Fruit fly (Drosophila melanogaster) whole organism, embryonic: ENCODE data around the gene siz.

Experiments used
- Asciz ChIP-seq: fragments of 200-800 bp; sonication (Bioruptor generic); optimal IDR thresholded peaks from 2 replicates; lab custom pipeline; 2017; ENCODE audit warnings: missing biosample characterization, mild to moderate bottlenecking, missing genetic modification characterization, missing genetic modification reagents
- CG11504 ChIP-seq: fragments of 200-800 bp; sonication (Bioruptor generic); optimal IDR thresholded peaks from 3 replicates; lab custom pipeline; 2019; ENCODE audit warnings: missing biosample characterization, mild to moderate bottlenecking, missing genetic modification characterization, moderate library complexity
- CG12391 ChIP-seq: fragments of 200-800 bp; sonication (Bioruptor generic); optimal IDR thresholded peaks from 3 replicates; lab custom pipeline; 2018; ENCODE audit warnings: missing biosample characterization, mild to moderate bottlenecking, missing genetic modification characterization, moderate library complexity
- CG13296 ChIP-seq: fragments of 200-800 bp; sonication (Bioruptor generic); optimal IDR thresholded peaks from 3 replicates; lab custom pipeline; 2018; ENCODE audit warnings: missing biosample characterization, mild to moderate bottlenecking, missing genetic modification characterization
- CG13894 ChIP-seq: fragments of 200-800 bp; sonication (Bioruptor generic); optimal IDR thresholded peaks from 3 replicates; lab custom pipeline; 2018; ENCODE audit warnings: missing biosample characterization, mild to moderate bottlenecking, missing genetic modification characterization, moderate library complexity
- CG14014 ChIP-seq: fragments of 200-800 bp; sonication (Bioruptor generic); IDR thresholded peaks from 2 replicates; pipeline ENCODE4 v1.3.6; 2022; ENCODE audit warnings: missing biosample characterization, missing genetic modification characterization
- CG14860 ChIP-seq: fragments of 200-800 bp; sonication (Bioruptor generic); IDR thresholded peaks from 3 replicates; pipeline ENCODE4 v1.3.6; 2022; ENCODE audit warnings: missing biosample characterization, missing genetic modification characterization; ENCODE audit not compliant: partially characterized antibody
- CG15011 ChIP-seq: fragments of 200-800 bp; sonication (Bioruptor generic); optimal IDR thresholded peaks from 3 replicates; lab custom pipeline; 2018; ENCODE audit warnings: missing biosample characterization, mild to moderate bottlenecking, missing genetic modification characterization
- CG15269 ChIP-seq: fragments of 200-800 bp; sonication (Bioruptor generic); optimal IDR thresholded peaks from 2 replicates; lab custom pipeline; 2018; ENCODE audit warnings: missing biosample characterization, mild to moderate bottlenecking, missing genetic modification characterization, moderate library complexity
- CG15696 ChIP-seq: fragments of 200-800 bp; sonication (Bioruptor generic); optimal IDR thresholded peaks from 2 replicates; lab custom pipeline; 2019; ENCODE audit warnings: missing biosample characterization, mild to moderate bottlenecking, missing genetic modification characterization, moderate library complexity
- CG16815 ChIP-seq: fragments of 200-800 bp; sonication (Bioruptor generic); optimal IDR thresholded peaks from 3 replicates; lab custom pipeline; 2017; ENCODE audit warnings: missing biosample characterization, mild to moderate bottlenecking, missing genetic modification characterization
- CG17912 ChIP-seq: fragments of 200-800 bp; sonication (Bioruptor generic); optimal IDR thresholded peaks from 2 replicates; lab custom pipeline; 2018; ENCODE audit warnings: missing biosample characterization, mild to moderate bottlenecking, missing genetic modification characterization
- CG2129 ChIP-seq: fragments of 200-800 bp; sonication (Bioruptor generic); IDR thresholded peaks from 2 replicates; pipeline ENCODE4 v1.3.6; 2022; ENCODE audit warnings: missing biosample characterization, missing genetic modification characterization; ENCODE audit not compliant: partially characterized antibody
- CG32532 ChIP-seq: fragments of 200-800 bp; sonication (Bioruptor generic); IDR thresholded peaks from 2 replicates; pipeline ENCODE4 v1.3.6; 2022; ENCODE audit warnings: missing biosample characterization, missing genetic modification characterization
- CG33213 ChIP-seq: fragments of 200-800 bp; sonication (Bioruptor generic); optimal IDR thresholded peaks from 3 replicates; lab custom pipeline; 2016; ENCODE audit warnings: missing biosample characterization, missing genetic modification characterization
- CG3407 ChIP-seq: fragments of 200-800 bp; sonication (Bioruptor generic); optimal IDR thresholded peaks from 2 replicates; lab custom pipeline; 2018; ENCODE audit warnings: missing biosample characterization, mild to moderate bottlenecking, missing genetic modification characterization
- CG3847 ChIP-seq: fragments of 200-800 bp; sonication (Bioruptor generic); IDR thresholded peaks from 2 replicates; pipeline ENCODE4 v1.3.6; 2022; ENCODE audit warnings: missing biosample characterization, missing genetic modification characterization
- CG3995 ChIP-seq: fragments of 200-800 bp; sonication (Bioruptor generic); optimal IDR thresholded peaks from 3 replicates; lab custom pipeline; 2016; ENCODE audit warnings: missing biosample characterization, missing genetic modification characterization
- CG5245 ChIP-seq: fragments of 200-800 bp; sonication (Bioruptor generic); optimal IDR thresholded peaks from 3 replicates; lab custom pipeline; 2016; ENCODE audit warnings: missing biosample characterization, missing genetic modification characterization
- CG5953 ChIP-seq: fragments of 200-800 bp; sonication (Bioruptor generic); IDR thresholded peaks from 2 replicates; pipeline ENCODE4 v1.3.6; 2022; ENCODE audit warnings: missing biosample characterization, missing genetic modification characterization
- CG9609 ChIP-seq: fragments of 200-800 bp; sonication (Bioruptor generic); optimal IDR thresholded peaks from 3 replicates; lab custom pipeline; 2016; ENCODE audit warnings: missing biosample characterization, missing genetic modification characterization
- CTCF ChIP-seq: fragments of 200-800 bp; sonication (Bioruptor generic); optimal IDR thresholded peaks from 2 replicates; lab custom pipeline; 2017; ENCODE audit warnings: missing biosample characterization, mild to moderate bottlenecking, missing genetic modification characterization, moderate library complexity
- CoRest ChIP-seq: fragments of 200-800 bp; sonication (Bioruptor generic); optimal IDR thresholded peaks from 3 replicates; lab custom pipeline; 2018; ENCODE audit warnings: missing biosample characterization, mild to moderate bottlenecking, missing genetic modification characterization, moderate library complexity
- D19B ChIP-seq: fragments of 200-800 bp; sonication (Bioruptor generic); optimal IDR thresholded peaks from 2 replicates; lab custom pipeline; 2017; ENCODE audit warnings: missing biosample characterization, mild to moderate bottlenecking, missing genetic modification characterization
- Deaf1 ChIP-seq: fragments of 200-800 bp; optimal IDR thresholded peaks from 3 replicates; lab custom pipeline; 2019; ENCODE audit warnings: missing biosample characterization, mild to moderate bottlenecking, missing genetic modification characterization, moderate library complexity
- HLH54F ChIP-seq: fragments of 200-800 bp; sonication (Bioruptor generic); optimal IDR thresholded peaks from 3 replicates; lab custom pipeline; 2016; ENCODE audit warnings: missing biosample characterization, missing genetic modification characterization
- Hand ChIP-seq: fragments of 200-800 bp; sonication (Bioruptor generic); optimal IDR thresholded peaks from 2 replicates; lab custom pipeline; 2017; ENCODE audit warnings: mild to moderate bottlenecking, missing biosample characterization, missing genetic modification reagents, missing genetic modification characterization
- HmgD ChIP-seq: fragments of 200-800 bp; sonication (Bioruptor generic); optimal IDR thresholded peaks from 3 replicates; lab custom pipeline; 2016; ENCODE audit warnings: missing biosample characterization, missing genetic modification characterization
- Max ChIP-seq: fragments of 200-800 bp; sonication (Bioruptor generic); optimal IDR thresholded peaks from 2 replicates; lab custom pipeline; 2016; ENCODE audit warnings: missing biosample characterization, mild to moderate bottlenecking, missing genetic modification characterization
- Oaz ChIP-seq: fragments of 200-800 bp; sonication (Bioruptor generic); IDR thresholded peaks from 2 replicates; pipeline ENCODE4 v1.3.6; 2022; ENCODE audit warnings: missing biosample characterization, missing genetic modification characterization
- Side ChIP-seq: fragments of 200-800 bp; sonication (Bioruptor generic); optimal IDR thresholded peaks from 2 replicates; lab custom pipeline; 2016; ENCODE audit warnings: missing biosample characterization, missing genetic modification characterization
- Sox102F ChIP-seq: fragments of 200-800 bp; sonication (Bioruptor generic); optimal IDR thresholded peaks from 2 replicates; lab custom pipeline; 2018; ENCODE audit warnings: missing biosample characterization, mild to moderate bottlenecking, missing genetic modification characterization, moderate library complexity
- Ssrp ChIP-seq: fragments of 200-800 bp; sonication (Bioruptor generic); optimal IDR thresholded peaks from 2 replicates; lab custom pipeline; 2018; ENCODE audit warnings: missing biosample characterization, mild to moderate bottlenecking, missing genetic modification characterization, moderate library complexity
- Tbp ChIP-seq: fragments of >200 bp; optimal IDR thresholded peaks from 2 replicates; lab custom pipeline; 2018; ENCODE audit warnings: missing biosample characterization, missing genetic modification characterization
- ase ChIP-seq: fragments of 200-800 bp; sonication (Bioruptor generic); IDR thresholded peaks from 3 replicates; pipeline ENCODE4 v1.3.6; 2022; ENCODE audit warnings: missing biosample characterization, missing genetic modification characterization
- br ChIP-seq: fragments of >200 bp; optimal IDR thresholded peaks from 2 replicates; lab custom pipeline; 2017
- crc ChIP-seq: fragments of 200-800 bp; sonication (Bioruptor generic); optimal IDR thresholded peaks from 2 replicates; lab custom pipeline; 2016; ENCODE audit warnings: missing biosample characterization, missing genetic modification characterization
- eve ChIP-seq, 2 experiments: fragments of >200 bp; optimal IDR thresholded peaks; 2 replicates each; lab custom pipeline; 2017; ENCODE audit warnings: missing biosample characterization in 2 of 2, missing genetic modification characterization in 2 of 2
- fu2 ChIP-seq: fragments of 200-800 bp; sonication (Bioruptor generic); optimal IDR thresholded peaks from 2 replicates; lab custom pipeline; 2016; ENCODE audit warnings: missing biosample characterization, missing genetic modification characterization
- gcm2 ChIP-seq: fragments of 200-800 bp; sonication (Bioruptor generic); optimal IDR thresholded peaks from 2 replicates; lab custom pipeline; 2016; ENCODE audit warnings: missing biosample characterization, missing genetic modification characterization
- gem ChIP-seq: fragments of 200-800 bp; sonication (Bioruptor generic); optimal IDR thresholded peaks from 2 replicates; lab custom pipeline; 2019; ENCODE audit warnings: missing biosample characterization, mild to moderate bottlenecking, missing genetic modification characterization, moderate library complexity
- h ChIP-seq: fragments of >200 bp; optimal IDR thresholded peaks from 2 replicates; lab custom pipeline; 2017
- jigr1 ChIP-seq: fragments of 200-800 bp; sonication (Bioruptor generic); IDR thresholded peaks from 3 replicates; pipeline ENCODE4 v1.3.6; 2022; ENCODE audit warnings: missing biosample characterization, missing genetic modification characterization
- lov ChIP-seq, 2 experiments: fragments of 200-800 bp in 1 of 2; fragments of >200 bp in 1 of 2; sonication (Bioruptor generic) in 1 of 2; IDR thresholded peaks in 1 of 2; optimal IDR thresholded peaks in 1 of 2; 2 replicates in 1 of 2; 3 replicates in 1 of 2; pipeline versions ENCODE4 v1.3.6 to Lab custom; 2017 to 2022; ENCODE audit warnings: missing biosample characterization in 1 of 2, missing genetic modification characterization in 1 of 2
- mld ChIP-seq: fragments of 200-800 bp; sonication (Bioruptor generic); IDR thresholded peaks from 3 replicates; pipeline ENCODE4 v1.3.6; 2022; ENCODE audit warnings: missing biosample characterization, missing genetic modification characterization; ENCODE audit not compliant: partially characterized antibody
- row ChIP-seq: fragments of 200-800 bp; sonication (Bioruptor generic); IDR thresholded peaks from 3 replicates; pipeline ENCODE4 v1.3.6; 2022; ENCODE audit warnings: missing biosample characterization, missing genetic modification characterization
- sim ChIP-seq: fragments of 200-800 bp; sonication (Bioruptor generic); IDR thresholded peaks from 2 replicates; pipeline ENCODE4 v1.3.6; 2022; ENCODE audit warnings: missing biosample characterization, missing genetic modification characterization
- trh ChIP-seq: fragments of 200-800 bp; sonication (Bioruptor generic); optimal IDR thresholded peaks from 2 replicates; lab custom pipeline; 2016; ENCODE audit warnings: missing biosample characterization, missing genetic modification characterization
- zfh2 ChIP-seq: fragments of 200-800 bp; sonication (Bioruptor generic); optimal IDR thresholded peaks from 2 replicates; lab custom pipeline; 2016; ENCODE audit warnings: missing biosample characterization, missing genetic modification characterization

Gene siz

dm6 chr3L:21031093-21031930 lies 3.0 kb upstream of the siz start, which contains the start of the genes CG10584 and Polr3E (continued):
- TF ChIP-seq CG2129, result no peak
- TF ChIP-seq lov (optimal IDR thresholded peaks at IDR 0.05; lab: Kevin White, UChicago), result no peak
- 0 out of 3 replicates have a peak, but pooled peaks have one; percentile 58 for TF ChIP-seq lov (GFP tag; IDR thresholded peaks at IDR 0.05; lab: Robert Waterston, UW)
- TF ChIP-seq CG16815 (GFP tag; lab: Kevin White, UChicago), result peak; percentile 89
- peak; percentile 91 for TF ChIP-seq CG32532 (GFP tag; lab: Robert Waterston, UW)
- peak; percentile 59 for TF ChIP-seq CG5245 (GFP tag; lab: Kevin White, UChicago)
- peak; percentile 3 for TF ChIP-seq HmgD (GFP tag; lab: Kevin White, UChicago)
- peak; percentile 75; the same call in 1 of the 3 replicates for TF ChIP-seq ase
- TF ChIP-seq CG15696, result peak; percentile 95
- peak; percentile 96 for TF ChIP-seq CG15269 (tag; lab: Kevin White, UChicago)
- peak; percentile 86 for TF ChIP-seq D19B (GFP tag; lab: Kevin White, UChicago)
- peak; percentile 88 for TF ChIP-seq trh (GFP tag; lab: Kevin White, UChicago)
- peak; percentile 86 for TF ChIP-seq CG17912
- TF ChIP-seq Asciz, result peak; percentile 90
- TF ChIP-seq sim (GFP tag; lab: Robert Waterston, UW), result no peak; the same call in 1 of the 2 replicates
- peak; percentile 97 for TF ChIP-seq CoRest
- peak; percentile 23 for TF ChIP-seq CG33213
- peak; percentile 55 for TF ChIP-seq Oaz (GFP tag; lab: Robert Waterston, UW)
- no peak for TF ChIP-seq CG14860
- TF ChIP-seq CG15011 (GFP tag; lab: Kevin White, UChicago), result peak; percentile 79
- peak; percentile 62; the same call in 2 of the 3 replicates for TF ChIP-seq jigr1
- TF ChIP-seq fu2 (GFP tag; lab: Kevin White, UChicago), result peak; percentile 17
- peak; percentile 84 for TF ChIP-seq CG3847 (GFP tag; lab: Robert Waterston, UW)
- TF ChIP-seq CG11504 (tag; lab: Kevin White, UChicago), result peak; percentile 95
- TF ChIP-seq row, result peak; percentile 95
- TF ChIP-seq br, result no peak
- no peak for TF ChIP-seq Tbp (GFP tag; lab: Kevin White, UChicago)
- TF ChIP-seq CG12391 (tag; lab: Kevin White, UChicago), result peak; percentile 97
- peak; percentile 45 for TF ChIP-seq gcm2
- TF ChIP-seq Side (GFP tag; lab: Kevin White, UChicago), result peak; percentile 28
- peak; percentile 48 for TF ChIP-seq HLH54F (GFP tag; lab: Kevin White, UChicago)
- TF ChIP-seq CG13894, result peak; percentile 91
- TF ChIP-seq CG5953 (GFP tag; lab: Robert Waterston, UW), result no peak; the same call in 1 of the 2 replicates
- no peak for TF ChIP-seq eve (GFP tag; optimal IDR thresholded peaks at IDR 0.05; lab: Kevin White, UChicago)
- peak; percentile 76; the same call in 1 of the 2 replicates for TF ChIP-seq CG14014 (GFP tag; lab: Robert Waterston, UW)
- TF ChIP-seq Max (GFP tag; lab: Kevin White, UChicago), result peak; percentile 86
- TF ChIP-seq CG9609 (GFP tag; lab: Kevin White, UChicago), result peak; percentile 11
- TF ChIP-seq h (lab: Kevin White, UChicago), result no peak
- TF ChIP-seq Sox102F (GFP tag; lab: Kevin White, UChicago), result peak; percentile 91
- TF ChIP-seq CG13296 (GFP tag; lab: Kevin White, UChicago), result peak; percentile 97
- peak; percentile 5 for TF ChIP-seq CTCF (GFP tag; lab: Kevin White, UChicago)
- peak; percentile 81 for TF ChIP-seq Deaf1 (tag; lab: Kevin White, UChicago)
- peak; percentile 90 for TF ChIP-seq CG3407
- peak; percentile 97 for TF ChIP-seq gem (tag; lab: Kevin White, UChicago)
- TF ChIP-seq zfh2 (GFP tag; lab: Kevin White, UChicago), result peak; percentile 62
- peak; percentile 92 for TF ChIP-seq Hand (GFP tag; lab: Kevin White, UChicago)
- TF ChIP-seq mld (GFP tag; lab: Robert Waterston, UW), result no peak
- peak; percentile 93 for TF ChIP-seq Ssrp
- TF ChIP-seq crc (GFP tag; lab: Kevin White, UChicago), result peak; percentile 49
- TF ChIP-seq CG3995, result peak; percentile 53
